Worm (Caenorhabditis elegans) whole organism, L1 larva: ENCODE data around the gene nlp-35.
A peak's percentile ranks its signal among the peaks of the same experiment; 100 is the strongest.

Experiments used
- C04F5.9 ChIP-seq: sonication (generic microtip); optimal IDR thresholded peaks from 2 replicates; lab custom pipeline; 2016; ENCODE audit warnings: missing genetic modification characterization, missing compliant biosample characterization
- C16A3.4 ChIP-seq: fragments of 150-350 bp; optimal IDR thresholded peaks from 2 replicates; lab custom pipeline; 2014; ENCODE audit warnings: missing biosample characterization, missing genetic modification characterization
- C34B4.2 ChIP-seq: sonication (generic microtip); optimal IDR thresholded peaks from 2 replicates; lab custom pipeline; 2017; ENCODE audit warnings: mild to moderate bottlenecking, missing genetic modification characterization, missing compliant biosample characterization
- ceh-8 ChIP-seq: fragments of 200-800 bp; sonication (Bioruptor generic); optimal IDR thresholded peaks from 2 replicates; lab custom pipeline; 2018; ENCODE audit warnings: mild to moderate bottlenecking, missing genetic modification characterization, moderate library complexity, missing compliant biosample characterization
- ceh-90 ChIP-seq: sonication (generic microtip); optimal IDR thresholded peaks from 2 replicates; lab custom pipeline; 2016; ENCODE audit warnings: missing genetic modification characterization, missing compliant biosample characterization
- ces-1 ChIP-seq: fragments of 150-350 bp; optimal IDR thresholded peaks from 2 replicates; lab custom pipeline; 2014; ENCODE audit warnings: missing biosample characterization, missing genetic modification reagents, missing genetic modification characterization
- dpl-1 ChIP-seq, 3 experiments: fragments of 150-350 bp in 2 of 3; sonication (generic microtip) in 1 of 3; optimal IDR thresholded peaks; 2 replicates each; lab custom pipeline; 2014 to 2017; ENCODE audit warnings: missing biosample characterization in 3 of 3, missing genetic modification characterization in 3 of 3, missing genetic modification reagents in 3 of 3
- dsc-1 ChIP-seq: sonication (generic microtip); optimal IDR thresholded peaks from 2 replicates; lab custom pipeline; 2016; ENCODE audit warnings: mild to moderate bottlenecking, missing genetic modification characterization, missing compliant biosample characterization
- elt-2 ChIP-seq: sonication (generic microtip); optimal IDR thresholded peaks from 2 replicates; lab custom pipeline; 2016; ENCODE audit warnings: missing genetic modification characterization, mild to moderate bottlenecking, inconsistent platforms, missing compliant biosample characterization, missing genetic modification reagents
- fkh-4 ChIP-seq: sonication (generic microtip); optimal IDR thresholded peaks from 2 replicates; lab custom pipeline; 2016; ENCODE audit warnings: missing compliant biosample characterization, missing genetic modification characterization, borderline replicate concordance
- fkh-8 ChIP-seq: sonication (generic microtip); optimal IDR thresholded peaks from 2 replicates; lab custom pipeline; 2016; ENCODE audit warnings: mild to moderate bottlenecking, missing genetic modification characterization, missing compliant biosample characterization
- hlh-17 ChIP-seq: fragments of 200-800 bp; sonication (Bioruptor generic); optimal IDR thresholded peaks from 2 replicates; lab custom pipeline; 2018; ENCODE audit warnings: missing genetic modification characterization, mild to moderate bottlenecking, missing compliant biosample characterization, moderate library complexity, borderline replicate concordance
- hlh-4 ChIP-seq: sonication (generic microtip); optimal IDR thresholded peaks from 2 replicates; lab custom pipeline; 2016; ENCODE audit warnings: mild to moderate bottlenecking, missing genetic modification characterization, missing compliant biosample characterization
- irx-1 ChIP-seq: sonication (generic microtip); optimal IDR thresholded peaks from 2 replicates; lab custom pipeline; 2016; ENCODE audit warnings: missing genetic modification characterization, missing compliant biosample characterization
- lin-13 ChIP-seq: fragments of 150-350 bp; optimal IDR thresholded peaks from 2 replicates; lab custom pipeline; 2014; ENCODE audit warnings: missing biosample characterization, missing genetic modification reagents, missing genetic modification characterization
- lir-3 ChIP-seq: sonication (generic microtip); optimal IDR thresholded peaks from 2 replicates; lab custom pipeline; 2016; ENCODE audit warnings: mild to moderate bottlenecking, missing genetic modification characterization, moderate library complexity, missing compliant biosample characterization; ENCODE audit not compliant: poor library complexity
- lsy-2 ChIP-seq, 2 experiments: fragments of 150-350 bp; optimal IDR thresholded peaks; 2 replicates each; lab custom pipeline; 2014; ENCODE audit warnings: missing biosample characterization in 2 of 2, missing genetic modification characterization in 2 of 2
- mdl-1 ChIP-seq, 2 experiments: fragments of 150-350 bp; optimal IDR thresholded peaks; 2 replicates each; lab custom pipeline; 2014 to 2017; ENCODE audit warnings: missing biosample characterization in 2 of 2, missing genetic modification characterization in 2 of 2, inconsistent platforms in 1 of 2
- nhr-20 ChIP-seq: sonication (generic microtip); optimal IDR thresholded peaks from 2 replicates; lab custom pipeline; 2016; ENCODE audit warnings: mild to moderate bottlenecking, missing genetic modification characterization, missing compliant biosample characterization
- nhr-237 ChIP-seq: fragments of 150-350 bp; optimal IDR thresholded peaks from 2 replicates; lab custom pipeline; 2014; ENCODE audit warnings: missing biosample characterization, missing genetic modification characterization
- nhr-47 ChIP-seq: sonication (generic microtip); optimal IDR thresholded peaks from 2 replicates; lab custom pipeline; 2016; ENCODE audit warnings: mild to moderate bottlenecking, missing genetic modification characterization, moderate library complexity, missing compliant biosample characterization
- nhr-76 ChIP-seq: sonication (generic microtip); optimal IDR thresholded peaks from 2 replicates; lab custom pipeline; 2017; ENCODE audit warnings: missing biosample characterization, missing genetic modification characterization
- nhr-84 ChIP-seq: sonication (generic microtip); optimal IDR thresholded peaks from 2 replicates; lab custom pipeline; 2017; ENCODE audit warnings: missing biosample characterization, missing genetic modification characterization
- nhr-90 ChIP-seq: sonication (generic microtip); optimal IDR thresholded peaks from 2 replicates; lab custom pipeline; 2016; ENCODE audit warnings: mild to moderate bottlenecking, missing genetic modification characterization, missing compliant biosample characterization; ENCODE audit not compliant: poor library complexity
- pax-3 ChIP-seq: fragments of 200-800 bp; sonication (Bioruptor generic); optimal IDR thresholded peaks from 2 replicates; lab custom pipeline; 2018; ENCODE audit warnings: mild to moderate bottlenecking, missing genetic modification characterization, moderate library complexity, missing compliant biosample characterization
- rnt-1 ChIP-seq: sonication (generic microtip); optimal IDR thresholded peaks from 2 replicates; lab custom pipeline; 2016; ENCODE audit warnings: mild to moderate bottlenecking, missing genetic modification characterization, moderate library complexity, missing compliant biosample characterization
- snu-23 ChIP-seq: sonication (generic microtip); optimal IDR thresholded peaks from 2 replicates; lab custom pipeline; 2016; ENCODE audit warnings: missing genetic modification characterization, missing compliant biosample characterization
- sox-4 ChIP-seq: sonication (generic microtip); optimal IDR thresholded peaks from 2 replicates; lab custom pipeline; 2016; ENCODE audit warnings: missing genetic modification characterization, missing compliant biosample characterization
- unc-62 ChIP-seq: fragments of 150-350 bp; optimal IDR thresholded peaks from 2 replicates; lab custom pipeline; 2014; ENCODE audit warnings: missing biosample characterization, missing genetic modification reagents, missing genetic modification characterization
- vab-15 ChIP-seq: sonication (generic microtip); optimal IDR thresholded peaks from 2 replicates; lab custom pipeline; 2017; ENCODE audit warnings: missing genotype, mild to moderate bottlenecking, missing genetic modification characterization, missing compliant biosample characterization
- xbp-1 ChIP-seq: sonication (generic microtip); optimal IDR thresholded peaks from 2 replicates; lab custom pipeline; 2016; ENCODE audit warnings: missing genetic modification characterization, missing compliant biosample characterization
- zag-1 ChIP-seq: fragments of 150-350 bp; optimal IDR thresholded peaks from 2 replicates; lab custom pipeline; 2014; ENCODE audit warnings: missing biosample characterization, missing genetic modification characterization
- zip-4 ChIP-seq: fragments of 200-800 bp; sonication (Bioruptor generic); optimal IDR thresholded peaks from 2 replicates; lab custom pipeline; 2018; ENCODE audit warnings: mild to moderate bottlenecking, missing genetic modification characterization, moderate library complexity, missing compliant biosample characterization

Gene nlp-35

ce11 chrIV:9477135-9477928, 41.4 kb downstream of the nlp-35 start, which contains the start of gene wrt-3 (continued):
- peak in 1 of 2 experiments; percentile 40 for TF ChIP-seq lsy-2 (tag; optimal IDR thresholded peaks at IDR 0.05; lab: Kevin White, UChicago)
- no peak for TF ChIP-seq nhr-84 (tag; lab: Kevin White, UChicago)
- TF ChIP-seq rnt-1 (tag; lab: Kevin White, UChicago): peak; percentile 44
- TF ChIP-seq elt-2 (tag; lab: Kevin White, UChicago): peak; percentile 14
- peak; percentile 44 for TF ChIP-seq xbp-1 (tag; lab: Kevin White, UChicago)
- no peak for TF ChIP-seq ces-1 (GFP tag; lab: Kevin White, UChicago)
- peak; percentile 68 for TF ChIP-seq nhr-90 (tag; lab: Kevin White, UChicago)
- TF ChIP-seq zag-1 (tag; lab: Kevin White, UChicago): no peak
- peak; percentile 9 for TF ChIP-seq fkh-8 (tag; lab: Kevin White, UChicago)
- peak; percentile 16 for TF ChIP-seq lir-3 (tag; lab: Kevin White, UChicago)
- peak; percentile 56 for TF ChIP-seq snu-23 (GFP tag; lab: Kevin White, UChicago)
- peak; percentile 20 for TF ChIP-seq zip-4
- TF ChIP-seq lin-13 (GFP tag; lab: Kevin White, UChicago): no peak
- no peak for TF ChIP-seq nhr-76 (tag; lab: Kevin White, UChicago)
- no peak for TF ChIP-seq C34B4.2
- TF ChIP-seq nhr-237 (tag; lab: Kevin White, UChicago): no peak
- peak; percentile 24 for TF ChIP-seq nhr-20 (tag; lab: Kevin White, UChicago)
- TF ChIP-seq unc-62 (GFP tag; lab: Kevin White, UChicago): no peak
- TF ChIP-seq irx-1 (tag; lab: Kevin White, UChicago): peak; percentile 43
- no peak for TF ChIP-seq ceh-90
- no peak for TF ChIP-seq vab-15 (tag; lab: Kevin White, UChicago)
- TF ChIP-seq C16A3.4 (tag; lab: Kevin White, UChicago): peak; percentile 49
- no peak for TF ChIP-seq hlh-17 (GFP tag; lab: Kevin White, UChicago)
- TF ChIP-seq hlh-4: no peak
- no peak for TF ChIP-seq C04F5.9 (tag; lab: Kevin White, UChicago)
- peak in 1 of 3 experiments; percentile 29 for TF ChIP-seq dpl-1 (GFP tag; optimal IDR thresholded peaks at IDR 0.05; lab: Kevin White, UChicago)
- TF ChIP-seq mdl-1 (tag; optimal IDR thresholded peaks at IDR 0.05; lab: Kevin White, UChicago): peak in 1 of 2 experiments; percentile 45

ce11 chrIV:9469293-9469692, 49.4 kb downstream of the nlp-35 start:
- no peak for TF ChIP-seq elt-2 (tag; lab: Kevin White, UChicago)
- TF ChIP-seq sox-4 (tag; lab: Kevin White, UChicago): peak; percentile 74
- peak; percentile 57 for TF ChIP-seq fkh-8 (tag; lab: Kevin White, UChicago)
- TF ChIP-seq nhr-47: peak; percentile 35
- peak; percentile 24 for TF ChIP-seq ceh-8 (GFP tag; lab: Kevin White, UChicago)
- peak; percentile 79 for TF ChIP-seq pax-3 (tag; lab: Kevin White, UChicago)
- peak; percentile 98 for TF ChIP-seq dsc-1 (tag; lab: Kevin White, UChicago)
- TF ChIP-seq hlh-17 (GFP tag; lab: Kevin White, UChicago): no peak
- TF ChIP-seq fkh-4 (tag; lab: Kevin White, UChicago): no peak
